Worm (Caenorhabditis elegans) whole organism, L2 larva: Measurements from ENCODE around the gene mca-2.

ENCODE experiments used
- C34F6.9 ChIP-seq: fragments of 150-350 bp; optimal IDR thresholded peaks from 2 replicates; lab custom pipeline; 2014; ENCODE audit warnings: missing biosample characterization, missing genetic modification characterization
- F13H6.1 ChIP-seq: sonication (generic microtip); optimal IDR thresholded peaks from 2 replicates; lab custom pipeline; 2016; ENCODE audit warnings: missing genetic modification characterization, missing compliant biosample characterization
- R02D3.7 ChIP-seq: fragments of 150-350 bp; optimal IDR thresholded peaks from 2 replicates; lab custom pipeline; 2014; ENCODE audit warnings: missing biosample characterization, missing genetic modification characterization
- Y55F3AM.14 ChIP-seq: fragments of 200-800 bp; sonication (Bioruptor generic); optimal IDR thresholded peaks from 2 replicates; lab custom pipeline; 2018; ENCODE audit warnings: mild to moderate bottlenecking, missing genetic modification characterization, missing compliant biosample characterization
- ZK546.5 ChIP-seq: sonication (generic microtip); optimal IDR thresholded peaks from 2 replicates; lab custom pipeline; 2017; ENCODE audit warnings: missing biosample characterization, missing genetic modification characterization
- alr-1 ChIP-seq: fragments of 150-350 bp; optimal IDR thresholded peaks from 2 replicates; lab custom pipeline; 2014; ENCODE audit warnings: missing biosample characterization, missing genetic modification characterization
- ama-1 ChIP-seq: fragments of 150-350 bp; optimal IDR thresholded peaks from 2 replicates; lab custom pipeline; 2018; ENCODE audit warnings: inconsistent platforms
- blmp-1 ChIP-seq: sonication (generic microtip); optimal IDR thresholded peaks from 2 replicates; lab custom pipeline; 2017; ENCODE audit warnings: missing genetic modification characterization, mild to moderate bottlenecking, missing compliant biosample characterization, antibody characterized with exemption, moderate library complexity; ENCODE audit not compliant: insufficient read depth
- ceh-16 ChIP-seq: fragments of 150-350 bp; optimal IDR thresholded peaks from 2 replicates; lab custom pipeline; 2014; ENCODE audit warnings: missing biosample characterization, missing genetic modification characterization
- ceh-82 ChIP-seq: fragments of 150-350 bp; optimal IDR thresholded peaks from 2 replicates; lab custom pipeline; 2014; ENCODE audit warnings: missing biosample characterization, missing genetic modification characterization
- crh-2 ChIP-seq: sonication (generic microtip); optimal IDR thresholded peaks from 2 replicates; lab custom pipeline; 2017; ENCODE audit warnings: missing biosample characterization, missing genetic modification characterization
- dmd-4 ChIP-seq: sonication (generic microtip); optimal IDR thresholded peaks from 2 replicates; lab custom pipeline; 2017; ENCODE audit warnings: missing biosample characterization, missing genetic modification characterization
- egl-27 ChIP-seq: sonication (generic microtip); optimal IDR thresholded peaks from 3 replicates; lab custom pipeline; 2017; ENCODE audit warnings: missing biosample characterization, missing genetic modification reagents, missing genetic modification characterization
- elt-1 ChIP-seq: fragments of 150-350 bp; optimal IDR thresholded peaks from 2 replicates; lab custom pipeline; 2014; ENCODE audit warnings: missing biosample characterization, missing genetic modification characterization
- elt-3 ChIP-seq: sonication (generic microtip); optimal IDR thresholded peaks from 2 replicates; lab custom pipeline; 2017; ENCODE audit warnings: missing biosample characterization, missing genetic modification characterization
- fos-1 ChIP-seq: fragments of 150-350 bp; optimal IDR thresholded peaks from 2 replicates; lab custom pipeline; 2014; ENCODE audit warnings: missing biosample characterization, missing genetic modification characterization
- gmeb-1 ChIP-seq: fragments of 150-350 bp; optimal IDR thresholded peaks from 2 replicates; lab custom pipeline; 2014; ENCODE audit warnings: missing biosample characterization, missing genetic modification characterization
- lin-11 ChIP-seq: fragments of 150-350 bp; sonication (generic microtip); optimal IDR thresholded peaks from 2 replicates; lab custom pipeline; 2014; ENCODE audit warnings: missing biosample characterization, missing genetic modification characterization, inconsistent platforms, mixed read lengths
- lin-13 ChIP-seq: fragments of 150-350 bp; optimal IDR thresholded peaks from 2 replicates; lab custom pipeline; 2014; ENCODE audit warnings: missing biosample characterization, missing genetic modification reagents, missing genetic modification characterization
- lin-39 ChIP-seq: fragments of 150-350 bp; optimal IDR thresholded peaks from 2 replicates; lab custom pipeline; 2014; ENCODE audit warnings: missing biosample characterization, missing genetic modification reagents, missing genetic modification characterization
- lsy-2 ChIP-seq, 2 experiments: fragments of 150-350 bp in 1 of 2; sonication (generic microtip) in 1 of 2; optimal IDR thresholded peaks; 2 replicates each; lab custom pipeline; 2014 to 2017; ENCODE audit warnings: missing biosample characterization in 2 of 2, missing genetic modification characterization in 2 of 2
- mab-5 ChIP-seq: fragments of 150-350 bp; optimal IDR thresholded peaks from 2 replicates; lab custom pipeline; 2014; ENCODE audit warnings: missing biosample characterization, missing genetic modification characterization
- mbf-1 ChIP-seq: sonication (generic microtip); optimal IDR thresholded peaks from 2 replicates; lab custom pipeline; 2017; ENCODE audit warnings: missing biosample characterization, missing genetic modification characterization
- mdl-1 ChIP-seq, 2 experiments: fragments of 150-350 bp in 1 of 2; sonication (generic microtip) in 1 of 2; optimal IDR thresholded peaks; 2 replicates each; lab custom pipeline; 2017; ENCODE audit warnings: missing biosample characterization in 2 of 2, missing genetic modification characterization in 2 of 2
- nhr-10 ChIP-seq: sonication (generic microtip); optimal IDR thresholded peaks from 2 replicates; lab custom pipeline; 2017; ENCODE audit warnings: missing biosample characterization, missing genetic modification characterization
- nhr-11 ChIP-seq: fragments of 150-350 bp; optimal IDR thresholded peaks from 2 replicates; lab custom pipeline; 2014; ENCODE audit warnings: missing biosample characterization, missing genetic modification characterization
- nhr-12 ChIP-seq: fragments of 150-350 bp; optimal IDR thresholded peaks from 2 replicates; lab custom pipeline; 2014; ENCODE audit warnings: missing biosample characterization, missing genetic modification characterization
- nhr-129 ChIP-seq: fragments of 150-350 bp; optimal IDR thresholded peaks from 2 replicates; lab custom pipeline; 2014; ENCODE audit warnings: missing biosample characterization, missing genetic modification characterization
- nhr-21 ChIP-seq: fragments of 150-350 bp; optimal IDR thresholded peaks from 2 replicates; lab custom pipeline; 2014; ENCODE audit warnings: missing biosample characterization, missing genetic modification characterization
- nhr-23 ChIP-seq: fragments of 150-350 bp; optimal IDR thresholded peaks from 2 replicates; lab custom pipeline; 2014; ENCODE audit warnings: missing biosample characterization, missing genetic modification reagents, missing genetic modification characterization
- nhr-237 ChIP-seq: fragments of 150-350 bp; optimal IDR thresholded peaks from 2 replicates; lab custom pipeline; 2014; ENCODE audit warnings: missing biosample characterization, missing genetic modification characterization
- nhr-25 ChIP-seq: fragments of 150-350 bp; sonication (generic microtip); optimal IDR thresholded peaks from 3 replicates; lab custom pipeline; 2014; ENCODE audit warnings: missing biosample characterization, missing genetic modification characterization
- nhr-6 ChIP-seq: fragments of 150-350 bp; optimal IDR thresholded peaks from 2 replicates; lab custom pipeline; 2014; ENCODE audit warnings: missing biosample characterization, missing genetic modification characterization
- nhr-77 ChIP-seq: fragments of 150-350 bp; optimal IDR thresholded peaks from 2 replicates; lab custom pipeline; 2014; ENCODE audit warnings: missing biosample characterization, missing genetic modification characterization
- peb-1 ChIP-seq: fragments of 150-350 bp; optimal IDR thresholded peaks from 2 replicates; lab custom pipeline; 2014; ENCODE audit warnings: missing biosample characterization, missing genetic modification characterization
- sem-4 ChIP-seq: fragments of 150-350 bp; optimal IDR thresholded peaks from 2 replicates; lab custom pipeline; 2014; ENCODE audit warnings: missing biosample characterization, missing genetic modification reagents, missing genetic modification characterization
- sma-3 ChIP-seq: sonication (generic microtip); optimal IDR thresholded peaks from 2 replicates; lab custom pipeline; 2016; ENCODE audit warnings: missing genetic modification reagents, missing genetic modification characterization, missing compliant biosample characterization
- sma-9 ChIP-seq, 2 experiments: fragments of 150-350 bp in 1 of 2; sonication (generic microtip) in 1 of 2; optimal IDR thresholded peaks; 2 replicates each; lab custom pipeline; 2014 to 2016; ENCODE audit warnings: missing genetic modification characterization in 2 of 2, mild to moderate bottlenecking in 1 of 2, missing biosample characterization in 1 of 2, missing compliant biosample characterization in 1 of 2, missing genetic modification reagents in 1 of 2, moderate library complexity in 1 of 2
- snpc-4 ChIP-seq: fragments of 150-350 bp; optimal IDR thresholded peaks from 2 replicates; lab custom pipeline; 2014; ENCODE audit warnings: missing biosample characterization, missing genetic modification characterization
- unc-39 ChIP-seq: fragments of 150-350 bp; optimal IDR thresholded peaks from 2 replicates; lab custom pipeline; 2014; ENCODE audit warnings: missing biosample characterization, missing genetic modification characterization
- unc-55 ChIP-seq: fragments of 150-350 bp; sonication (generic microtip); optimal IDR thresholded peaks from 3 replicates; lab custom pipeline; 2014; ENCODE audit warnings: missing biosample characterization, missing genetic modification reagents, missing genetic modification characterization
- unc-62 ChIP-seq: fragments of 150-350 bp; optimal IDR thresholded peaks from 2 replicates; lab custom pipeline; 2014; ENCODE audit warnings: missing biosample characterization, missing genetic modification reagents, missing genetic modification characterization
- zag-1 ChIP-seq: fragments of 150-350 bp; optimal IDR thresholded peaks from 2 replicates; lab custom pipeline; 2014; ENCODE audit warnings: missing biosample characterization, missing genetic modification characterization
- ztf-1 ChIP-seq: fragments of 200-800 bp; sonication (Bioruptor generic); conservative IDR thresholded peaks from 2 replicates; pipeline ENCODE4 v1.3.6; 2022; ENCODE audit warnings: missing genetic modification characterization, missing compliant biosample characterization
- ztf-11 ChIP-seq: sonication (generic microtip); optimal IDR thresholded peaks from 2 replicates; lab custom pipeline; 2017; ENCODE audit warnings: missing biosample characterization, missing genetic modification characterization

Gene mca-2

DNA sequence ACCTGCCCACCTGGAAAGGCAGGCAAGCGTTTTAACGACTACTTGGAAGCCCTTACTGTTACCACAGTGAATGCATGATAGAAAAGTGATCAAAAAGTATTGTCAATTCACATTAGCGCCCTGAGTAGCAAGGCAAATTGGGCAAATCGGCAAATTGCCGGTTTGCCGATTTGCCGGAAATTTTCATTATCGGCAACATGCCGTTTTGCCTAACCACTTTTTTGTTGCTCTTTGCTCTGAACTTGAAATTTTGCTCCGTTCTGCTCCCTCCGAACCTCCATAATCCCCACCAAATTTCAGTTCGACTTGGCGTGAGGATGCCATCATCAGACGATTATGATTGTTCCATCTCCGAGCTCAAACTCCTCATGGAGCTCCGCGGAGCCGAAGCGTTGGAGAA lies at the start of gene mca-2:
Gene mca-2, plus strand, starts transcription at position 301 of the 400 bp plus-strand sequence.
- TF ChIP-seq elt-3 (no peak), ZK546.5 (tag; lab: Kevin White, UChicago) (no peak), nhr-10 (tag; lab: Kevin White, UChicago) (no peak), elt-1 (tag; lab: Kevin White, UChicago) (no peak), snpc-4 (no peak), peb-1 (no peak), Y55F3AM.14 (GFP tag; lab: Kevin White, UChicago) (no peak), ceh-82 (no peak), nhr-6 (no peak), dmd-4 (no peak), lin-39 (no peak), C34F6.9 (tag; lab: Kevin White, UChicago) (no peak), egl-27 (no peak), nhr-23 (tag; lab: Kevin White, UChicago) (no peak), nhr-11 (tag; lab: Kevin White, UChicago) (no peak), zag-1 (tag; lab: Kevin White, UChicago) (no peak), lin-11 (no peak), ceh-16 (no peak)

DNA sequence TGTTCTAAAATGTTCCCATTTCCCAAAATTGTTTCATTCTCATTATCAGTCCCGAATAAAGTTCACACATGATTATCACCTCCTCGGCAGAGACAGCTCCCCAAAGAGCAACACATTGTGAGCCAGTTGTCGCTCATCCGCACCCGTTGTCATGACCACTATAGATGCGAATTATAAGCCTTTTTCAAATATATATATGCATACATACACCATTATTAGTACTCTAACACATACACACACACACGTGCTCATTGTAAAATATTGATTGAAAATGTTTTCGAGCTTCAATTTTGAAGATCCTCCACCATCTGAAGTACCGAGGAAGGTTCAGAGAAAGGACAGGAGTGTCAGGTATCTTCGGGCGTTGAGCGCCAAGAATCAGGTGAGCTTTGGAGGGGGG lies 46.9 kb upstream of the mca-2 start, which contains the start of the genes Y76B12C.9 and cng-2:
Gene Y76B12C.9, minus strand, starts transcription at position 101 of the 400 bp plus-strand sequence.
Gene cng-2, plus strand, starts transcription at position 218 of the 400 bp plus-strand sequence.
- TF ChIP-seq unc-39 (tag; lab: Kevin White, UChicago) (no peak), unc-62 (no peak), nhr-6 (no peak), gmeb-1 (no peak), R02D3.7 (tag; lab: Kevin White, UChicago) (no peak), elt-3 (no peak), blmp-1 (tag; lab: Kevin White, UChicago) (no peak), sma-9 (GFP tag; optimal IDR thresholded peaks at IDR 0.05; lab: Kevin White, UChicago) (no peak), sma-9 (tag; optimal IDR thresholded peaks at IDR 0.05; lab: Kevin White, UChicago) (no peak), ama-1 (no peak), lsy-2 (tag; optimal IDR thresholded peaks at IDR 0.05; lab: Kevin White, UChicago) (no peak), nhr-77 (no peak)

DNA sequence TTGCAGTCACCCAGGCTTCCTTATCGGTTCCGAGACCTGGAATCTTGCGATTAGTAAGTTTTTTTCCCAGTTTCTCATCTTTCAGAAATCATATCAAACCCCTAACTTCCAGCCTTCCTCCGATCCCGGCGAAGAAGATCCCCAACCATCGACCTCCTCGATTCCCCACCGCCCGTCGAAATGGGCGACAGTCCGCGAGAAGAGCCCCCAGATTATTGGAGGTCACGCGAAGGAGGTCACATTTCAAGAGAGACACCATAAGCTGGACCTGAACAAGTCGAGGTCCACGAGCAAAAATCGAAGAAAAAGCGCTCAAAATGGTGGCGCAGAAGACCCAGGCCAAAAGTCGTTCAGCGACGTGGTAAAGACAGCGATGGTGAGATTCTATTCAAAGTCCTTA lies 46.3 kb upstream of the mca-2 start:
- TF ChIP-seq elt-3 (no peak), unc-62 (no peak), unc-39 (tag; lab: Kevin White, UChicago) (no peak), lin-13 (GFP tag; lab: Kevin White, UChicago) (no peak), gmeb-1 (no peak), mdl-1 (tag; optimal IDR thresholded peaks at IDR 0.05; lab: Kevin White, UChicago) (no peak), nhr-10 (tag; lab: Kevin White, UChicago) (no peak), alr-1 (no peak), ZK546.5 (tag; lab: Kevin White, UChicago) (no peak), nhr-12 (tag; lab: Kevin White, UChicago) (no peak), sma-3 (GFP tag; lab: Kevin White, UChicago) (no peak), nhr-237 (tag; lab: Kevin White, UChicago) (no peak), mbf-1 (tag; lab: Kevin White, UChicago) (no peak), egl-27 (no peak), nhr-77 (no peak), lin-39 (no peak), nhr-25 (tag; lab: Kevin White, UChicago) (no peak)
- TF ChIP-seq, all 48 proteins: peak for 0

DNA sequence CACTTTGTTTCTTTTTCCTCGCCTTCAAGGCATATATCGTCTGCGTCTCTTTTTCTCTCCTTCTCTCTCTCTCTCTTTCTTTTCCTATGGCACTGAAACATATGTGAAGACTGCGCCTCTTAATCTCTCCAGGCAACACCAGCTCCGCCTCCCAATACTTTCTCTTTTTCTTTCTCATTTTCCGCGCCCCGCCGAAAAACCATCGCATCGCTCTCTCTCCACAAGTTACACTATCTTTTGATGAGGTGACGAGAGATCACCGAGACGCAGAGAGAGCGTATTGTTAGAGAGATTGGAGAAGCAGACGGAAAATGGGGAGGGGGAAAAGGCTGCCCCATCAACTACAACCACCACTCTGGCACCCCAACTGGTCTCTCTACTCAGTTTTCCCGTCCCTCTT lies 35.0 kb upstream of the mca-2 start:
- peak; percentile 85 for TF ChIP-seq mab-5 (tag; lab: Kevin White, UChicago)
- TF ChIP-seq nhr-23 (tag; lab: Kevin White, UChicago), result no peak
- TF ChIP-seq fos-1 (tag; lab: Kevin White, UChicago), result peak; percentile 76
- TF ChIP-seq F13H6.1, result peak; percentile 93
- TF ChIP-seq ama-1, result peak; percentile 41
- TF ChIP-seq lin-13 (GFP tag; lab: Kevin White, UChicago), result peak; percentile 82
- no peak for TF ChIP-seq elt-3
- no peak for TF ChIP-seq lin-11
- TF ChIP-seq Y55F3AM.14 (GFP tag; lab: Kevin White, UChicago), result peak; percentile 62
- peak; percentile 95 for TF ChIP-seq blmp-1 (tag; lab: Kevin White, UChicago)
- TF ChIP-seq nhr-129 (tag; lab: Kevin White, UChicago), result peak; percentile 90
- peak; percentile 46 to 85 for TF ChIP-seq lsy-2 (tag; optimal IDR thresholded peaks at IDR 0.05; lab: Kevin White, UChicago)
- TF ChIP-seq sma-9 (GFP tag; optimal IDR thresholded peaks at IDR 0.05; lab: Kevin White, UChicago), result peak; percentile 86
- TF ChIP-seq sma-9 (tag; optimal IDR thresholded peaks at IDR 0.05; lab: Kevin White, UChicago), result no peak
- peak; percentile 81 for TF ChIP-seq sem-4 (tag; lab: Kevin White, UChicago)
- no peak for TF ChIP-seq ztf-11 (tag; lab: Kevin White, UChicago)
- peak; percentile 60 for TF ChIP-seq sma-3 (GFP tag; lab: Kevin White, UChicago)
- TF ChIP-seq ztf-1 (GFP tag; lab: Robert Waterston, UW), result no peak
- no peak for TF ChIP-seq mbf-1 (tag; lab: Kevin White, UChicago)
- TF ChIP-seq egl-27, result peak; percentile 75
- peak; percentile 61 for TF ChIP-seq nhr-21 (tag; lab: Kevin White, UChicago)
- no peak for TF ChIP-seq gmeb-1
- no peak for TF ChIP-seq nhr-237 (tag; lab: Kevin White, UChicago)
- TF ChIP-seq zag-1 (tag; lab: Kevin White, UChicago), result peak; percentile 91
- TF ChIP-seq mdl-1 (tag; optimal IDR thresholded peaks at IDR 0.05; lab: Kevin White, UChicago), result peak in 1 of 2 experiments; percentile 64
- TF ChIP-seq unc-55 (GFP tag; lab: Kevin White, UChicago), result peak; percentile 87
- peak; percentile 24 for TF ChIP-seq unc-62
- peak; percentile 89 for TF ChIP-seq crh-2 (tag; lab: Kevin White, UChicago)
- peak; percentile 90 for TF ChIP-seq C34F6.9 (tag; lab: Kevin White, UChicago)
- peak; percentile 12 for TF ChIP-seq nhr-11 (tag; lab: Kevin White, UChicago)
- no peak for TF ChIP-seq unc-39 (tag; lab: Kevin White, UChicago)
- TF ChIP-seq nhr-25 (tag; lab: Kevin White, UChicago), result peak; percentile 67
- no peak for TF ChIP-seq ceh-82
